Fruit fly (Drosophila melanogaster): ENCODE measurements around the gene MTA1-like.
A peak's percentile ranks its signal among the peaks of the same experiment; 100 is the strongest.

Gene MTA1-like

dm6 chr3R:5621714-5622405 is 26.7 kb downstream of the MTA1-like start:
- TF ChIP-seq Rel (GFP tag; optimal IDR thresholded peaks at IDR 0.05) (no peak), Rel (tag; optimal IDR thresholded peaks at IDR 0.05) (peak; percentile 15), Myc (optimal IDR thresholded peaks at IDR 0.05) (no peak), Hr83 (GFP tag; optimal IDR thresholded peaks at IDR 0.05; ENCODE audit: poor library complexity, severe bottlenecking) (no peak), Dfd (GFP tag; optimal IDR thresholded peaks at IDR 0.05) (no peak), Jra (GFP tag; optimal IDR thresholded peaks at IDR 0.05) (no peak), fru (GFP tag; optimal IDR thresholded peaks at IDR 0.05) (no peak), sage (GFP tag; optimal IDR thresholded peaks at IDR 0.05) (no peak)

dm6 chr3R:5620387-5620956 is 28.1 kb downstream of the MTA1-like start:
- TF ChIP-seq Jra (GFP tag; optimal IDR thresholded peaks at IDR 0.05): no peak
- no peak for TF ChIP-seq jim (GFP tag; optimal IDR thresholded peaks at IDR 0.05)
- no peak for TF ChIP-seq pan (optimal IDR thresholded peaks at IDR 0.05)
- TF ChIP-seq ey (GFP tag; optimal IDR thresholded peaks at IDR 0.05): peak; percentile 67
- peak; percentile 50 for TF ChIP-seq Sp1 (GFP tag; optimal IDR thresholded peaks at IDR 0.05)
- no peak for TF ChIP-seq Myc (optimal IDR thresholded peaks at IDR 0.05)
- peak; percentile 60 for TF ChIP-seq Hr83 (GFP tag; optimal IDR thresholded peaks at IDR 0.05; ENCODE audit: poor library complexity, severe bottlenecking)
- TF ChIP-seq N (GFP tag; optimal IDR thresholded peaks at IDR 0.05): no peak
- TF ChIP-seq br (GFP tag; optimal IDR thresholded peaks at IDR 0.05): peak; percentile 8
- no peak for TF ChIP-seq Rel (GFP tag; optimal IDR thresholded peaks at IDR 0.05)
- TF ChIP-seq Rel (tag; optimal IDR thresholded peaks at IDR 0.05): no peak
- TF ChIP-seq HLH106 (tag; optimal IDR thresholded peaks at IDR 0.05): peak; percentile 38
- TF ChIP-seq CrebA (GFP tag; optimal IDR thresholded peaks at IDR 0.05; ENCODE audit: borderline replicate concordance): no peak
- peak; percentile 3 for TF ChIP-seq Mio (GFP tag; optimal IDR thresholded peaks at IDR 0.05)
- TF ChIP-seq woc (GFP tag; optimal IDR thresholded peaks at IDR 0.05): peak; percentile 32
- no peak for TF ChIP-seq dsf (GFP tag; optimal IDR thresholded peaks at IDR 0.05; ENCODE audit: borderline replicate concordance)
- TF ChIP-seq fru (GFP tag; optimal IDR thresholded peaks at IDR 0.05): peak; percentile 67
- TF ChIP-seq sage (GFP tag; optimal IDR thresholded peaks at IDR 0.05): no peak
- peak; percentile 71 for TF ChIP-seq h (GFP tag; optimal IDR thresholded peaks at IDR 0.05)
- peak; percentile 60 for TF ChIP-seq sv (GFP tag; optimal IDR thresholded peaks at IDR 0.05)
- TF ChIP-seq CG32264 (GFP tag; optimal IDR thresholded peaks at IDR 0.05): no peak
- peak in 1 of 2 experiments; percentile 68 for TF ChIP-seq foxo (GFP tag; optimal IDR thresholded peaks at IDR 0.05)
- peak; percentile 22 for TF ChIP-seq Hnf4 (GFP tag; optimal IDR thresholded peaks at IDR 0.05)
- TF ChIP-seq Abd-B (GFP tag; optimal IDR thresholded peaks at IDR 0.05): no peak
- TF ChIP-seq usp (GFP tag; optimal IDR thresholded peaks at IDR 0.05): no peak
- TF ChIP-seq tai (GFP tag; optimal IDR thresholded peaks at IDR 0.05): no peak
- peak; percentile 58 for TF ChIP-seq psq (GFP tag; optimal IDR thresholded peaks at IDR 0.05)
- no peak for TF ChIP-seq lola (GFP tag; optimal IDR thresholded peaks at IDR 0.05)
- peak; percentile 41 for TF ChIP-seq dmrt93B (GFP tag; optimal IDR thresholded peaks at IDR 0.05)
- TF ChIP-seq rgr (GFP tag; optimal IDR thresholded peaks at IDR 0.05): peak; percentile 72
- peak; percentile 59 for TF ChIP-seq OdsH (GFP tag; optimal IDR thresholded peaks at IDR 0.05)
- TF ChIP-seq dl (GFP tag; optimal IDR thresholded peaks at IDR 0.05; ENCODE audit: insufficient read depth in 1 of 2, partially characterized antibody in 2 of 2): no peak
- no peak for TF ChIP-seq CG9705 (GFP tag; optimal IDR thresholded peaks at IDR 0.05)
- TF ChIP-seq Vsx2 (GFP tag; optimal IDR thresholded peaks at IDR 0.05; ENCODE audit: partially characterized antibody): no peak
- no peak for TF ChIP-seq Dif (GFP tag; optimal IDR thresholded peaks at IDR 0.05; ENCODE audit: partially characterized antibody)

dm6 chr3R:5617923-5618623 is 30.5 kb downstream of the MTA1-like start:
- TF ChIP-seq ey (GFP tag; optimal IDR thresholded peaks at IDR 0.05) (peak; percentile 18), Rel (GFP tag; optimal IDR thresholded peaks at IDR 0.05) (no peak), Rel (tag; optimal IDR thresholded peaks at IDR 0.05) (peak; percentile 87), sage (GFP tag; optimal IDR thresholded peaks at IDR 0.05) (no peak), Hnf4 (GFP tag; optimal IDR thresholded peaks at IDR 0.05) (no peak), dmrt93B (GFP tag; optimal IDR thresholded peaks at IDR 0.05) (no peak), foxo (GFP tag; optimal IDR thresholded peaks at IDR 0.05) (peak in 1 of 2 experiments; percentile 23), fru (GFP tag; optimal IDR thresholded peaks at IDR 0.05) (peak; percentile 12), h (GFP tag; optimal IDR thresholded peaks at IDR 0.05) (no peak), HLH106 (tag; optimal IDR thresholded peaks at IDR 0.05) (peak; percentile 6)
